Fruit fly (Drosophila melanogaster): ENCODE results near the gene Ir94a.

The Ir94a gene

dm6 chr3R:22108316-22108715 lies 4.9 kb upstream of the Ir94a start:
- TF ChIP-seq dac (GFP tag; optimal IDR thresholded peaks at IDR 0.05) (no peak), Gug (GFP tag; IDR thresholded peaks at IDR 0.05) (no peak), CG4318 (GFP tag; optimal IDR thresholded peaks at IDR 0.05) (no peak), CG32006 (GFP tag; optimal IDR thresholded peaks at IDR 0.05) (peak; percentile 5)

dm6 chr3R:22117149-22117548 lies 3.9 kb downstream of the Ir94a start, which contains the start of gene Ir94b:
Gene Ir94b, minus strand, starts transcription at chr3R:22117249.
- no peak for TF ChIP-seq Sox102F (GFP tag; optimal IDR thresholded peaks at IDR 0.05)
- no peak for TF ChIP-seq CG3032 (tag; optimal IDR thresholded peaks at IDR 0.05)
- TF ChIP-seq achi (GFP tag; optimal IDR thresholded peaks at IDR 0.05) = no peak
- no peak for TF ChIP-seq CG32006 (GFP tag; optimal IDR thresholded peaks at IDR 0.05)
- TF ChIP-seq net (GFP tag; optimal IDR thresholded peaks at IDR 0.05) = no peak
- no peak for TF ChIP-seq Smox (GFP tag; optimal IDR thresholded peaks at IDR 0.05)
- TF ChIP-seq svp (GFP tag) = no peak
- TF ChIP-seq CG3919 (GFP tag; optimal IDR thresholded peaks at IDR 0.05) = no peak
- no peak for TF ChIP-seq CG31627 (GFP tag; optimal IDR thresholded peaks at IDR 0.05)
- no peak for TF ChIP-seq Gug (GFP tag; IDR thresholded peaks at IDR 0.05)
- TF ChIP-seq fkh (GFP tag; optimal IDR thresholded peaks at IDR 0.05) = no peak
- no peak for TF ChIP-seq CG8119 (GFP tag; IDR thresholded peaks at IDR 0.05)
- TF ChIP-seq CG9139 (GFP tag; optimal IDR thresholded peaks at IDR 0.05) = no peak
- no peak for TF ChIP-seq cyc (GFP tag; optimal IDR thresholded peaks at IDR 0.05)

- TF ChIP-seq CG16779 (tag; optimal IDR thresholded peaks at IDR 0.05) (no peak), eg (GFP tag; IDR thresholded peaks at IDR 0.05) (no peak), Eip75B (GFP tag; optimal IDR thresholded peaks at IDR 0.05) (no peak), esn (GFP tag; optimal IDR thresholded peaks at IDR 0.05) (no peak), salr (GFP tag; optimal IDR thresholded peaks at IDR 0.05) (no peak), CG1621 (tag; optimal IDR thresholded peaks at IDR 0.05) (no peak), vri (GFP tag; optimal IDR thresholded peaks at IDR 0.05) (no peak), Sox14 (GFP tag; optimal IDR thresholded peaks at IDR 0.05) (no peak), lz (GFP tag; optimal IDR thresholded peaks at IDR 0.05) (no peak)
Measured at dm6 chr3R:22119354-22119753, 6.1 kb downstream of the Ir94a start, which contains the start of gene Ir94c. Gene Ir94c, minus strand, starts transcription at chr3R:22119454.

dm6 chr3R:22119761-22120160 lies 6.5 kb downstream of the Ir94a start, which contains the start of gene CG42390:
Gene CG42390, plus strand, starts transcription at chr3R:22120061.
- TF ChIP-seq CG4318 (GFP tag; optimal IDR thresholded peaks at IDR 0.05) (no peak), Eip93F (GFP tag; optimal IDR thresholded peaks at IDR 0.05) (no peak), fd59A (GFP tag; optimal IDR thresholded peaks at IDR 0.05) (no peak), CG11762 (GFP tag; optimal IDR thresholded peaks at IDR 0.05; ENCODE audit: insufficient read depth) (no peak), CG6276 (GFP tag; optimal IDR thresholded peaks at IDR 0.05) (no peak), cyc (GFP tag; optimal IDR thresholded peaks at IDR 0.05) (no peak), fkh (GFP tag; optimal IDR thresholded peaks at IDR 0.05) (no peak)

- TF ChIP-seq CG6808 (GFP tag; optimal IDR thresholded peaks at IDR 0.05) (no peak), CG3919 (GFP tag; optimal IDR thresholded peaks at IDR 0.05) (no peak), CG16779 (tag; optimal IDR thresholded peaks at IDR 0.05) (no peak), achi (GFP tag; optimal IDR thresholded peaks at IDR 0.05) (no peak), Eip93F (GFP tag; optimal IDR thresholded peaks at IDR 0.05) (no peak), CG15336 (GFP tag; IDR thresholded peaks at IDR 0.05) (no peak), Lpt (GFP tag; optimal IDR thresholded peaks at IDR 0.05) (no peak), CG6276 (GFP tag; optimal IDR thresholded peaks at IDR 0.05) (no peak), CG11902 (GFP tag; optimal IDR thresholded peaks at IDR 0.05) (no peak), spab (GFP tag; optimal IDR thresholded peaks at IDR 0.05) (no peak), Smox (GFP tag; optimal IDR thresholded peaks at IDR 0.05) (no peak), Gug (GFP tag; IDR thresholded peaks at IDR 0.05) (no peak), CG10669 (GFP tag; optimal IDR thresholded peaks at IDR 0.05) (no peak), esn (GFP tag; optimal IDR thresholded peaks at IDR 0.05) (no peak), CG6163 (GFP tag; IDR thresholded peaks at IDR 0.05) (no peak), CG9139 (GFP tag; optimal IDR thresholded peaks at IDR 0.05) (no peak), svp (GFP tag) (no peak), salr (GFP tag; optimal IDR thresholded peaks at IDR 0.05) (no peak), eg (GFP tag; IDR thresholded peaks at IDR 0.05) (no peak)
Measured at dm6 chr3R:22121220-22121619, 8.0 kb downstream of the Ir94a start.
